Worm (Caenorhabditis elegans) whole organism, midembryonic: Measurements from ENCODE around the gene cdh-1.

Experiments used
- med-1 ChIP-seq: sonication (generic microtip); optimal IDR thresholded peaks from 2 replicates; lab custom pipeline; 2017; ENCODE audit warnings: missing genetic modification characterization, mild to moderate bottlenecking, missing compliant biosample characterization, antibody characterized with exemption, missing genetic modification reagents; ENCODE audit not compliant: insufficient read depth
- ztf-29 ChIP-seq: fragments of 200-800 bp; sonication (Bioruptor generic); IDR thresholded peaks from 2 replicates; pipeline ENCODE4 v1.3.6; 2022; ENCODE audit warnings: missing genetic modification reagents, missing genetic modification characterization, missing compliant biosample characterization

DNA sequence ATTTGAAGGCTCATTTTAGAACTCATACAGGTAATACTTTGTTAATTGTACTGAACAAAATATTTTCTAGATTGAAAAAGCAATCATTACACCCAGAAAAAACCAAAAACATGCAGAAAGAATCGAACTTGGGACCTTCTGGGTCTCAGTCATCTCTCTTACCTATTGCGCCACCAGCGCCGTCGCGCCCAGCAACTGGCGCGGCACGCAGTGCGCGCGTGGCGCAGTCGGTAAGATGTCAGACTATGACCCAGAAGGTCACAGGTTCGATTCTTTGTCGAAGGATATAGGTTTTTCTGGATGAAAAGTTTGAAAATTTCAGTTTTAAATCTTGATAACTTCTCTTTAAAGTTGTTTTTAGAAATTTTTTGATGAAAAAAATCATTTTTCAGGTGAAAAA is 31.0 kb upstream of the cdh-1 start:
- no peak for TF ChIP-seq ztf-29 (GFP tag; lab: Robert Waterston, UW)
- no peak for TF ChIP-seq med-1 (GFP tag; lab: Kevin White, UChicago)
